Worm (Caenorhabditis elegans) whole organism, early embryonic: ENCODE results near the gene F36H5.14.

ENCODE experiments used
- B0310.2 ChIP-seq: sonication (generic microtip); optimal IDR thresholded peaks from 2 replicates; lab custom pipeline; 2016; ENCODE audit warnings: mild to moderate bottlenecking, missing genetic modification characterization, missing compliant biosample characterization
- ama-1 ChIP-seq: fragments of 150-350 bp; optimal IDR thresholded peaks from 2 replicates; lab custom pipeline; 2014
- ets-7 ChIP-seq: sonication (generic microtip); optimal IDR thresholded peaks from 2 replicates; lab custom pipeline; 2016; ENCODE audit warnings: missing genotype, missing genetic modification characterization, missing compliant biosample characterization
- hmg-4 ChIP-seq: fragments of 200-800 bp; sonication (Bioruptor generic); optimal IDR thresholded peaks from 2 replicates; lab custom pipeline; 2018; ENCODE audit warnings: mild to moderate bottlenecking, missing genetic modification characterization, missing compliant biosample characterization
- hnd-1 ChIP-seq: sonication (generic microtip); optimal IDR thresholded peaks from 2 replicates; lab custom pipeline; 2016; ENCODE audit warnings: missing genetic modification characterization, missing compliant biosample characterization
- pes-1 ChIP-seq: fragments of 200-800 bp; sonication (Bioruptor generic); IDR thresholded peaks from 2 replicates; pipeline ENCODE4 v1.3.6; 2022; ENCODE audit warnings: missing genetic modification reagents, missing genetic modification characterization, missing compliant biosample characterization
- sea-1 ChIP-seq: fragments of 200-800 bp; sonication (Bioruptor generic); conservative IDR thresholded peaks from 2 replicates; pipeline ENCODE4 v1.3.6; 2022; ENCODE audit warnings: missing genetic modification characterization, missing compliant biosample characterization
- tbx-11 ChIP-seq: fragments of 200-800 bp; sonication (Bioruptor generic); IDR thresholded peaks from 2 replicates; pipeline ENCODE4 v1.3.6; 2022; ENCODE audit warnings: missing genetic modification characterization, missing compliant biosample characterization

- TF ChIP-seq B0310.2 (tag; lab: Kevin White, UChicago) (no peak), hnd-1 (tag; lab: Kevin White, UChicago) (no peak), ets-7 (tag; lab: Kevin White, UChicago) (no peak), sea-1 (GFP tag; lab: Robert Waterston, UW) (no peak), pes-1 (GFP tag; lab: Robert Waterston, UW) (no peak), hmg-4 (GFP tag; lab: Kevin White, UChicago) (no peak), tbx-11 (GFP tag; lab: Robert Waterston, UW) (no peak), ama-1 (lab: Kevin White, UChicago) (no peak)
Observed at ce11 chrII:1752990-1753389, 22.3 kb upstream of the F36H5.14 start, which contains the start of gene F36H5.9.
